Fruit fly (Drosophila melanogaster) whole organism, embryonic: ENCODE data around the gene cactin.

Source experiments
- CG1603 ChIP-seq: fragments of 200-800 bp; sonication (Bioruptor generic); optimal IDR thresholded peaks from 2 replicates; lab custom pipeline; 2019; ENCODE audit warnings: missing biosample characterization, mild to moderate bottlenecking, missing genetic modification characterization, moderate library complexity
- CG4360 ChIP-seq: fragments of 200-800 bp; sonication (Bioruptor generic); IDR thresholded peaks from 2 replicates; pipeline ENCODE4 v1.3.6; 2022; ENCODE audit warnings: missing biosample characterization, missing genetic modification characterization
- CG9609 ChIP-seq: fragments of 200-800 bp; sonication (Bioruptor generic); optimal IDR thresholded peaks from 3 replicates; lab custom pipeline; 2016; ENCODE audit warnings: missing biosample characterization, missing genetic modification characterization
- CG9797 ChIP-seq: fragments of 200-800 bp; sonication (Bioruptor generic); optimal IDR thresholded peaks from 3 replicates; lab custom pipeline; 2018; ENCODE audit warnings: missing biosample characterization, mild to moderate bottlenecking, missing genetic modification characterization
- knrl ChIP-seq: fragments of 200-800 bp; sonication (Bioruptor generic); IDR thresholded peaks from 3 replicates; pipeline ENCODE4 v1.3.6; 2022; ENCODE audit warnings: missing biosample characterization, missing genetic modification characterization; ENCODE audit not compliant: partially characterized antibody
- sqz ChIP-seq: fragments of 200-800 bp; sonication (Bioruptor generic); optimal IDR thresholded peaks from 3 replicates; lab custom pipeline; 2018; ENCODE audit warnings: missing biosample characterization, mild to moderate bottlenecking, missing genetic modification characterization

DNA sequence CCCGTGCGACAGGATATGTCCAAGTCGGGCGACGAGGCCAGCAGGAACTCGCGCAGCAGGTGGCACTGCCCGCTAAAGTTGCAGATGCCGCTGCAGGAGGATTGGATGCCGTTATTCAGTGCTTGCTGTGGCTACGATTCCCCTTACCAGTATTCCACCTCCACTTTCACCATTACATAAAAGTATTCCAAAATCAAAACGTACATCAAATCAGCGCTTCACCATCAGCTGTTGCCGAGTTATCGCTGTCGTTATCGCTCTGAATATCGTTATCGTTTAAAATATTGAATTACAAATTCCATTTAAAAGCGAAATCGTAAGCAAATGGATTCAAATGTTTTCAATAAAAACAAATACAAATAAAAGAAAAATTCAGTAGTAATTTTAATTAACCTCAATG, 2.9 kb downstream of the cactin start, which contains the start of gene CG15456:
- TF ChIP-seq CG1603 (tag; lab: Kevin White, UChicago) (no peak), CG9797 (GFP tag; lab: Kevin White, UChicago) (no peak), CG4360 (GFP tag; lab: Robert Waterston, UW) (no peak), knrl (no peak), sqz (GFP tag; lab: Kevin White, UChicago) (no peak), CG9609 (GFP tag; lab: Kevin White, UChicago) (no peak)
